Worm (Caenorhabditis elegans) whole organism, young adult: ENCODE measurements around the gene C08B6.6.

Experiments used
- B0019.2 ChIP-seq: fragments of 200-800 bp; sonication (Bioruptor generic); conservative IDR thresholded peaks from 2 replicates; pipeline ENCODE4 v1.3.6; 2022; ENCODE audit warnings: missing genetic modification reagents, missing genetic modification characterization, missing compliant biosample characterization
- B0035.1 ChIP-seq: sonication (generic microtip); optimal IDR thresholded peaks from 2 replicates; lab custom pipeline; 2016; ENCODE audit warnings: missing genetic modification characterization, mild to moderate bottlenecking, missing compliant biosample characterization, missing genotype, missing genetic modification reagents
- B0261.1 ChIP-seq: sonication (generic microtip); optimal IDR thresholded peaks from 2 replicates; lab custom pipeline; 2016; ENCODE audit warnings: mild to moderate bottlenecking, missing genetic modification characterization, moderate library complexity, missing compliant biosample characterization
- D2030.7 ChIP-seq: fragments of 200-800 bp; sonication (Bioruptor generic); IDR thresholded peaks from 2 replicates; pipeline ENCODE4 v1.3.6; 2022; ENCODE audit warnings: missing genetic modification reagents, missing genetic modification characterization, missing compliant biosample characterization
- F49E8.2 ChIP-seq: sonication (generic microtip); optimal IDR thresholded peaks from 3 replicates; lab custom pipeline; 2017; ENCODE audit warnings: missing genetic modification characterization, mild to moderate bottlenecking, missing compliant biosample characterization, antibody characterized with exemption, moderate library complexity; ENCODE audit not compliant: insufficient read depth
- F52B5.7 ChIP-seq: sonication (generic microtip); optimal IDR thresholded peaks from 2 replicates; lab custom pipeline; 2016; ENCODE audit warnings: mild to moderate bottlenecking, missing genetic modification characterization, missing compliant biosample characterization
- K11D2.4 ChIP-seq: fragments of 200-800 bp; sonication (Bioruptor generic); IDR thresholded peaks from 2 replicates; pipeline ENCODE4 v1.3.6; 2022; ENCODE audit warnings: missing genetic modification reagents, missing genetic modification characterization, missing compliant biosample characterization
- T07F8.4 ChIP-seq: sonication (generic microtip); optimal IDR thresholded peaks from 2 replicates; lab custom pipeline; 2016; ENCODE audit warnings: mild to moderate bottlenecking, missing genetic modification characterization, moderate library complexity, missing compliant biosample characterization
- Y79H2A.3 ChIP-seq: fragments of 200-800 bp; sonication (Bioruptor generic); conservative IDR thresholded peaks from 2 replicates; pipeline ENCODE4 v1.3.6; 2022; ENCODE audit warnings: missing genetic modification reagents, missing genetic modification characterization, missing compliant biosample characterization
- ZK185.1 ChIP-seq: sonication (generic microtip); optimal IDR thresholded peaks from 2 replicates; lab custom pipeline; 2016; ENCODE audit warnings: mild to moderate bottlenecking, missing genetic modification characterization, missing compliant biosample characterization; ENCODE audit not compliant: poor library complexity, severe bottlenecking
- ccch-3 ChIP-seq: fragments of 200-800 bp; sonication (Bioruptor generic); optimal IDR thresholded peaks from 2 replicates; lab custom pipeline; 2018; ENCODE audit warnings: mild to moderate bottlenecking, missing genetic modification characterization, missing compliant biosample characterization
- cebp-1 ChIP-seq, 2 experiments: fragments of 200-800 bp in 1 of 2; sonication (Bioruptor generic) in 1 of 2; sonication (generic microtip) in 1 of 2; IDR thresholded peaks in 1 of 2; optimal IDR thresholded peaks in 1 of 2; 2 replicates each; pipeline versions ENCODE4 v1.3.6 to Lab custom; 2017 to 2022; ENCODE audit warnings: missing compliant biosample characterization in 2 of 2, missing genetic modification characterization in 2 of 2, mild to moderate bottlenecking in 1 of 2, missing genetic modification reagents in 1 of 2, moderate library complexity in 1 of 2
- ceh-27 ChIP-seq: fragments of 200-800 bp; sonication (Bioruptor generic); optimal IDR thresholded peaks from 2 replicates; lab custom pipeline; 2018; ENCODE audit warnings: mild to moderate bottlenecking, missing genetic modification characterization, moderate library complexity, missing compliant biosample characterization
- ceh-58 ChIP-seq: fragments of 200-800 bp; sonication (Bioruptor generic); IDR thresholded peaks from 2 replicates; pipeline ENCODE4 v1.3.6; 2022; ENCODE audit warnings: missing genetic modification characterization, missing compliant biosample characterization
- die-1 ChIP-seq: sonication (generic microtip); optimal IDR thresholded peaks from 2 replicates; lab custom pipeline; 2016; ENCODE audit warnings: missing genotype, mild to moderate bottlenecking, missing genetic modification characterization, missing compliant biosample characterization
- gei-17 ChIP-seq: fragments of 200-800 bp; sonication (Bioruptor generic); optimal IDR thresholded peaks from 2 replicates; lab custom pipeline; 2018; ENCODE audit warnings: mild to moderate bottlenecking, missing genetic modification characterization, missing compliant biosample characterization
- hlh-12 ChIP-seq: sonication (generic microtip); optimal IDR thresholded peaks from 2 replicates; lab custom pipeline; 2016; ENCODE audit warnings: missing genetic modification characterization, missing compliant biosample characterization
- hmg-20 ChIP-seq: fragments of 200-800 bp; sonication (Bioruptor generic); IDR thresholded peaks from 2 replicates; pipeline ENCODE4 v1.3.6; 2022; ENCODE audit warnings: missing genetic modification reagents, missing genetic modification characterization, missing compliant biosample characterization
- hrde-1 ChIP-seq: sonication (generic microtip); optimal IDR thresholded peaks from 2 replicates; lab custom pipeline; 2016; ENCODE audit warnings: missing genetic modification characterization, mild to moderate bottlenecking, missing compliant biosample characterization, moderate library complexity, missing genotype, missing genetic modification reagents, borderline replicate concordance
- let-607 ChIP-seq, 2 experiments: fragments of 200-800 bp in 1 of 2; sonication (Bioruptor generic) in 1 of 2; sonication (generic microtip) in 1 of 2; optimal IDR thresholded peaks; 2 replicates each; lab custom pipeline; 2016 to 2018; ENCODE audit warnings: mild to moderate bottlenecking in 2 of 2, missing compliant biosample characterization in 2 of 2, missing genetic modification characterization in 2 of 2, moderate library complexity in 2 of 2, missing genotype in 1 of 2
- lin-54 ChIP-seq: fragments of 200-800 bp; sonication (Bioruptor generic); optimal IDR thresholded peaks from 2 replicates; lab custom pipeline; 2018; ENCODE audit warnings: mild to moderate bottlenecking, missing genetic modification characterization, missing compliant biosample characterization
- madf-6 ChIP-seq: fragments of 200-800 bp; sonication (Bioruptor generic); IDR thresholded peaks from 2 replicates; pipeline ENCODE4 v1.3.6; 2022; ENCODE audit warnings: missing genetic modification reagents, missing genetic modification characterization, missing compliant biosample characterization
- mcd-1 ChIP-seq: fragments of 200-800 bp; sonication (Bioruptor generic); IDR thresholded peaks from 2 replicates; pipeline ENCODE4 v1.3.6; 2022; ENCODE audit warnings: missing genetic modification reagents, missing genetic modification characterization, missing compliant biosample characterization
- mxl-1 ChIP-seq: sonication (generic microtip); optimal IDR thresholded peaks from 2 replicates; lab custom pipeline; 2016; ENCODE audit warnings: missing genetic modification characterization, missing compliant biosample characterization
- nhr-27 ChIP-seq: fragments of 200-800 bp; sonication (Bioruptor generic); optimal IDR thresholded peaks from 2 replicates; lab custom pipeline; 2018; ENCODE audit warnings: mild to moderate bottlenecking, missing genetic modification characterization, moderate library complexity, missing compliant biosample characterization
- nhr-80 ChIP-seq: sonication (generic microtip); optimal IDR thresholded peaks from 2 replicates; lab custom pipeline; 2016; ENCODE audit warnings: missing genetic modification characterization, missing compliant biosample characterization
- pha-4 ChIP-seq: fragments of 150-350 bp; sonication (generic microtip); optimal IDR thresholded peaks from 2 replicates; lab custom pipeline; 2014; ENCODE audit warnings: missing biosample characterization, missing genetic modification reagents, missing genetic modification characterization
- rec-8 ChIP-seq, 2 experiments: sonication (generic microtip); optimal IDR thresholded peaks; 2 replicates each; lab custom pipeline; 2016; ENCODE audit warnings: mild to moderate bottlenecking in 2 of 2, missing genetic modification characterization in 2 of 2, missing genetic modification reagents in 2 of 2, missing genotype in 2 of 2, missing biosample characterization in 1 of 2, missing compliant biosample characterization in 1 of 2, moderate library complexity in 1 of 2
- snpc-1.1 ChIP-seq: sonication (generic microtip); optimal IDR thresholded peaks from 2 replicates; lab custom pipeline; 2017; ENCODE audit warnings: missing genetic modification characterization, mild to moderate bottlenecking, missing compliant biosample characterization, antibody characterized with exemption, moderate library complexity, missing genotype, missing genetic modification reagents; ENCODE audit not compliant: insufficient read depth
- snpc-1.3 ChIP-seq: sonication (generic microtip); optimal IDR thresholded peaks from 2 replicates; lab custom pipeline; 2017; ENCODE audit warnings: missing genetic modification characterization, mild to moderate bottlenecking, missing compliant biosample characterization, antibody characterized with exemption, moderate library complexity, missing genotype, missing genetic modification reagents; ENCODE audit not compliant: insufficient read depth
- unc-130 ChIP-seq: sonication (generic microtip); optimal IDR thresholded peaks from 2 replicates; lab custom pipeline; 2016; ENCODE audit warnings: missing genetic modification reagents, missing genetic modification characterization, missing compliant biosample characterization
- ztf-22 ChIP-seq: fragments of 200-800 bp; sonication (Bioruptor generic); optimal IDR thresholded peaks from 2 replicates; lab custom pipeline; 2018; ENCODE audit warnings: mild to moderate bottlenecking, missing genetic modification characterization, moderate library complexity, missing compliant biosample characterization
- ztf-25 ChIP-seq: fragments of 200-800 bp; sonication (Bioruptor generic); IDR thresholded peaks from 2 replicates; pipeline ENCODE4 v1.3.6; 2022; ENCODE audit warnings: missing genetic modification reagents, missing genetic modification characterization, missing compliant biosample characterization

C08B6.6 gene

ce11 chrV:10107309-10107708 is 16.1 kb upstream of the C08B6.6 start, which contains the start of gene C08B6.11:
C08B6.11 (plus strand) TSS chrV:10107609.
- no peak for TF ChIP-seq let-607 (tag; optimal IDR thresholded peaks at IDR 0.05; lab: Kevin White, UChicago)
- TF ChIP-seq, all 124 proteins: peak for 0

- TF ChIP-seq ztf-22 (GFP tag; lab: Kevin White, UChicago) (no peak), B0035.1 (tag; lab: Kevin White, UChicago) (no peak), ceh-58 (GFP tag; lab: Robert Waterston, UW) (no peak)
Observed at ce11 chrV:10111129-10111528, 12.3 kb upstream of the C08B6.6 start.

ce11 chrV:10112187-10112586 is 11.2 kb upstream of the C08B6.6 start, which contains the start of gene C08B6.3:
C08B6.3 (minus strand) TSS chrV:10112287.
- TF ChIP-seq Y79H2A.3 (GFP tag; lab: Robert Waterston, UW): no peak
- TF ChIP-seq, all 124 proteins: peak for 0

- TF ChIP-seq madf-6 (GFP tag; lab: Robert Waterston, UW): no peak
- no peak for TF ChIP-seq rec-8 (tag; optimal IDR thresholded peaks at IDR 0.05; lab: Kevin White, UChicago)
- TF ChIP-seq D2030.7 (GFP tag; lab: Robert Waterston, UW): no peak
- TF ChIP-seq T07F8.4 (tag; lab: Kevin White, UChicago): no peak
- TF ChIP-seq hrde-1 (tag; lab: Kevin White, UChicago): no peak
- TF ChIP-seq, all 124 proteins: peak for 0
Observed at ce11 chrV:10114329-10114728, 9.1 kb upstream of the C08B6.6 start, which contains the start of gene cht-5. cht-5 (plus strand) TSS chrV:10114629.

- TF ChIP-seq hmg-20 (no peak), unc-130 (GFP tag; lab: Kevin White, UChicago) (no peak), hlh-12 (tag; lab: Kevin White, UChicago) (no peak), mxl-1 (tag; lab: Kevin White, UChicago) (no peak), F52B5.7 (tag; lab: Kevin White, UChicago) (no peak), die-1 (no peak), lin-54 (no peak), ccch-3 (no peak), ztf-25 (GFP tag; lab: Robert Waterston, UW) (no peak), B0261.1 (no peak), Y79H2A.3 (GFP tag; lab: Robert Waterston, UW) (no peak), gei-17 (GFP tag; lab: Kevin White, UChicago) (no peak), ZK185.1 (no peak), pha-4 (tag; lab: Kevin White, UChicago) (no peak), F49E8.2 (no peak), mcd-1 (no peak)
Observed at ce11 chrV:10117465-10117864, 6.0 kb upstream of the C08B6.6 start, which contains the start of gene C08B6.5. C08B6.5 (plus strand) TSS chrV:10117765.

ce11 chrV:10120898-10121297 is 2.5 kb upstream of the C08B6.6 start, which contains the start of gene srxa-18:
srxa-18 (minus strand) TSS chrV:10120997.
- TF ChIP-seq nhr-80: no peak
- no peak for TF ChIP-seq cebp-1 (GFP tag; IDR thresholded peaks at IDR 0.05; lab: Robert Waterston, UW)
- no peak for TF ChIP-seq cebp-1 (tag; optimal IDR thresholded peaks at IDR 0.05; lab: Kevin White, UChicago)
- no peak for TF ChIP-seq Y79H2A.3 (GFP tag; lab: Robert Waterston, UW)
- TF ChIP-seq snpc-1.3 (tag; lab: Kevin White, UChicago): no peak
- no peak for TF ChIP-seq snpc-1.1 (tag; lab: Kevin White, UChicago)
- TF ChIP-seq nhr-27 (tag; lab: Kevin White, UChicago): no peak
- TF ChIP-seq ceh-27: no peak
- no peak for TF ChIP-seq K11D2.4
- TF ChIP-seq B0019.2: no peak
